Fruit fly (Drosophila melanogaster): Measurements from ENCODE around the gene subdued.

subdued gene

DNA sequence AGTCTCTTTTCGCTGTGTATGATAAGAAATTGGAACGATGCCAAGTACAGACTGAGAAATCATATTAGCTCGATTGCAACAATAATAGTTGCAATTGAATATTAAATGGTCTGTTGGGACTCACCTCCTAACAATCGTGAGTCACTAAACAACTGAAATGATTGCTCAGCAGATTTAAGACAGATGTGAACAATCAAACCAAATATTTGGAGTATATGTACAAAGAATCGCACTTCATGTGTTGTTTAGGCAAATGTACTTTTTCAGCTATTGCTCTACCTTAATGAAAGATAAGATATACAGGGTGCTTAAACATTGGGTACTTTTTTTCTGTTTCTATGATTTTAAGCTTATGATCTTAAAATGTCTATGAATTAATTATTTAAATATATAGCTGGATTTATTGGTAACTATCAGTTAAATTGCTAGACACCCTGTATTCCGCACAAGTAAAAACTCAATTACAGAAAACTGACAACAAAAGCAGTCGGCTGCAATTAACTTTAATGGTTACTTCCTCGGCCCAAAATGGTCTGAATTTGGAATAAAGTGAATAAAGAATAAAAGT lies 940 bp downstream of the subdued start (continued):
- TF ChIP-seq sim (GFP tag; IDR thresholded peaks at IDR 0.05) (peak; percentile 57; the same call in 1 of the 2 replicates), insv (GFP tag; optimal IDR thresholded peaks at IDR 0.05) (peak in 1 of 2 experiments; percentile 2), pzg (GFP tag; optimal IDR thresholded peaks at IDR 0.05) (no peak), Dip2 (GFP tag; IDR thresholded peaks at IDR 0.05) (no peak), slp2 (GFP tag; optimal IDR thresholded peaks at IDR 0.05) (peak; percentile 30), prd (optimal IDR thresholded peaks at IDR 0.05) (no peak), prd (GFP tag; IDR thresholded peaks at IDR 0.05) (peak; percentile 85), CG33557 (GFP tag; optimal IDR thresholded peaks at IDR 0.05) (peak; percentile 72), klu (GFP tag; IDR thresholded peaks at IDR 0.05) (peak; percentile 42; the same call in 1 of the 2 replicates), Dip3 (GFP tag; optimal IDR thresholded peaks at IDR 0.05) (peak; percentile 42), scrt (GFP tag; optimal IDR thresholded peaks at IDR 0.05) (peak; percentile 64), CG14014 (GFP tag; IDR thresholded peaks at IDR 0.05) (peak; percentile 94), lilli (GFP tag; optimal IDR thresholded peaks at IDR 0.05) (peak; percentile 75), CG3995 (GFP tag; optimal IDR thresholded peaks at IDR 0.05) (peak; percentile 38), CG2889 (GFP tag; IDR thresholded peaks at IDR 0.05) (peak; percentile 74; the same call in 2 of the 3 replicates), CG8089 (GFP tag; optimal IDR thresholded peaks at IDR 0.05) (no peak), tgo (GFP tag; IDR thresholded peaks at IDR 0.05) (peak; percentile 90), gem (tag; optimal IDR thresholded peaks at IDR 0.05) (peak; percentile 92), CG7556 (GFP tag; optimal IDR thresholded peaks at IDR 0.05) (peak; percentile 82), CG31441 (GFP tag; IDR thresholded peaks at IDR 0.05) (peak; percentile 87), CG10654 (GFP tag; optimal IDR thresholded peaks at IDR 0.05) (peak; percentile 66), CG6813 (GFP tag; optimal IDR thresholded peaks at IDR 0.05) (peak; percentile 85), Med (GFP tag) (peak; percentile 91), CG9215 (GFP tag; IDR thresholded peaks at IDR 0.05) (no peak; the same call in 1 of the 2 replicates), CG6791 (GFP tag; IDR thresholded peaks at IDR 0.05; ENCODE audit: partially characterized antibody) (no peak), Dp (GFP tag; optimal IDR thresholded peaks at IDR 0.05) (no peak), CTCF (GFP tag; optimal IDR thresholded peaks at IDR 0.05) (peak; percentile 36)

DNA sequence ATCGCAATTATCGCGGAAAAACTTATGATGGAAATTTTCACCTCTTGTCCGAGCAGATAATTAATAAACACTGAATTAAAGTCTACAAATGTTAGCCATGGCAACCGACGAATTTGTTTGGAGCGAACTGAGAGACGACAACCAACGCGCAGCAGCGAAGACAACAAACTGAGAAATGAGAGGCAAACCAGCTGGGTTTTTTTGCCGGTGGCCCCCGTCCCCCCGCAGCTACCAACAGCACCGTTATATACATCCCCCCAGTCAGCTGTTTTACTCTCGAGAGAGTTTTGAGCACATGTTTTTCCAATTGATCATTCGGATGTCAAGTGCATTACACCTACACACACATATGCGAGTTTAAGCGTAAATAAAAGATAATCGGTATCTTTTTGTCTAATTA lies 1.5 kb downstream of the subdued start:
- TF ChIP-seq Dref (GFP tag; IDR thresholded peaks at IDR 0.05) (0 out of 2 replicates have a peak, but pooled peaks have one; percentile 22), CG13894 (tag; optimal IDR thresholded peaks at IDR 0.05) (peak; percentile 11), Doc3 (GFP tag; IDR thresholded peaks at IDR 0.05; ENCODE audit: partially characterized antibody) (0 out of 3 replicates have a peak, but pooled peaks have one; percentile 40), CG1603 (tag; optimal IDR thresholded peaks at IDR 0.05) (no peak), crc (GFP tag; optimal IDR thresholded peaks at IDR 0.05) (no peak), CG34422 (GFP tag; IDR thresholded peaks at IDR 0.05) (peak; percentile 69; the same call in 1 of the 3 replicates), CG31365 (tag; optimal IDR thresholded peaks at IDR 0.05) (peak; percentile 5), Dll (GFP tag; IDR thresholded peaks at IDR 0.05; ENCODE audit: partially characterized antibody) (peak; percentile 42; the same call in 2 of the 4 replicates), CG32532 (GFP tag; IDR thresholded peaks at IDR 0.05) (peak; percentile 39; the same call in 1 of the 2 replicates), sqz (GFP tag; optimal IDR thresholded peaks at IDR 0.05) (peak; percentile 68), Gsc (GFP tag; IDR thresholded peaks at IDR 0.05) (no peak), CG14014 (GFP tag; IDR thresholded peaks at IDR 0.05) (0 out of 2 replicates have a peak, but pooled peaks have one; percentile 4), chif (GFP tag; optimal IDR thresholded peaks at IDR 0.05) (no peak), tna (GFP tag; IDR thresholded peaks at IDR 0.05; ENCODE audit: partially characterized antibody) (peak; percentile 38; the same call in 1 of the 2 replicates), crp (GFP tag; optimal IDR thresholded peaks at IDR 0.05) (peak; percentile 51 to 89), CG7372 (GFP tag; IDR thresholded peaks at IDR 0.05) (no peak), Chrac-16 (GFP tag; optimal IDR thresholded peaks at IDR 0.05) (no peak), Rfx (GFP tag; IDR thresholded peaks at IDR 0.05) (peak; percentile 42; the same call in 1 of the 2 replicates), tap (tag; optimal IDR thresholded peaks at IDR 0.05) (peak; percentile 4), hbn (GFP tag; IDR thresholded peaks at IDR 0.05; ENCODE audit: partially characterized antibody) (0 out of 2 replicates have a peak, but pooled peaks have one; percentile 45), Adf1 (GFP tag; IDR thresholded peaks at IDR 0.05) (peak; percentile 25; the same call in 1 of the 2 replicates), crol (GFP tag; IDR thresholded peaks at IDR 0.05) (peak; percentile 97), HmgZ (tag; optimal IDR thresholded peaks at IDR 0.05) (peak; percentile 8), unc-4 (GFP tag; IDR thresholded peaks at IDR 0.05; ENCODE audit: partially characterized antibody) (peak; percentile 33; the same call in 1 of the 2 replicates)

Data from whole organism, embryonic.